Fruit fly (Drosophila melanogaster) whole organism, embryonic: ENCODE results near the gene CG43318.
A peak's percentile ranks its signal among the peaks of the same experiment; 100 is the strongest.

Experiments used
- Antp ChIP-seq: fragments of 200-800 bp; sonication (Bioruptor generic); optimal IDR thresholded peaks from 3 replicates; lab custom pipeline; 2016; ENCODE audit warnings: missing biosample characterization, missing genetic modification characterization
- Bgb ChIP-seq: fragments of 200-800 bp; sonication (Bioruptor generic); IDR thresholded peaks from 2 replicates; pipeline ENCODE4 v1.3.6; 2022; ENCODE audit warnings: missing biosample characterization, missing genetic modification characterization; ENCODE audit not compliant: partially characterized antibody
- CG10147 ChIP-seq: fragments of 200-800 bp; sonication (Bioruptor generic); optimal IDR thresholded peaks from 2 replicates; lab custom pipeline; 2019; ENCODE audit warnings: missing biosample characterization, mild to moderate bottlenecking, missing genetic modification characterization, moderate library complexity
- CG10267 ChIP-seq: fragments of 200-800 bp; sonication (Bioruptor generic); optimal IDR thresholded peaks from 2 replicates; lab custom pipeline; 2018; ENCODE audit warnings: missing biosample characterization, mild to moderate bottlenecking, missing genetic modification characterization, moderate library complexity
- CG10366 ChIP-seq: fragments of 200-800 bp; sonication (Bioruptor generic); IDR thresholded peaks from 2 replicates; pipeline ENCODE4 v1.3.6; 2022; ENCODE audit warnings: missing biosample characterization, missing genetic modification characterization
- CG11085 ChIP-seq: fragments of 200-800 bp; sonication (Bioruptor generic); IDR thresholded peaks from 2 replicates; pipeline ENCODE4 v1.3.6; 2022; ENCODE audit warnings: missing biosample characterization, missing genetic modification characterization
- CG11456 ChIP-seq: fragments of 200-800 bp; sonication (Bioruptor generic); IDR thresholded peaks from 3 replicates; pipeline ENCODE4 v1.3.6; 2022; ENCODE audit warnings: missing biosample characterization, missing genetic modification characterization
- CG11723 ChIP-seq: fragments of 200-800 bp; sonication (Bioruptor generic); optimal IDR thresholded peaks from 2 replicates; lab custom pipeline; 2017; ENCODE audit warnings: missing biosample characterization, mild to moderate bottlenecking, missing genetic modification characterization
- CG14710 ChIP-seq: fragments of 200-800 bp; sonication (Bioruptor generic); optimal IDR thresholded peaks from 3 replicates; lab custom pipeline; 2019; ENCODE audit warnings: missing biosample characterization, mild to moderate bottlenecking, missing genetic modification characterization, moderate library complexity
- CG15601 ChIP-seq: fragments of 200-800 bp; sonication (Bioruptor generic); optimal IDR thresholded peaks from 3 replicates; lab custom pipeline; 2019; ENCODE audit warnings: missing biosample characterization, mild to moderate bottlenecking, missing genetic modification characterization, moderate library complexity
- CG16863 ChIP-seq: fragments of 200-800 bp; sonication (Bioruptor generic); optimal IDR thresholded peaks from 3 replicates; lab custom pipeline; 2016; ENCODE audit warnings: missing biosample characterization, missing genetic modification characterization
- CG18599 ChIP-seq: fragments of 200-800 bp; sonication (Bioruptor generic); optimal IDR thresholded peaks from 3 replicates; lab custom pipeline; 2017; ENCODE audit warnings: missing biosample characterization, missing genetic modification characterization, mild to moderate bottlenecking, moderate library complexity, missing genetic modification reagents
- CG2116 ChIP-seq: fragments of 200-800 bp; sonication (Bioruptor generic); optimal IDR thresholded peaks from 3 replicates; lab custom pipeline; 2018; ENCODE audit warnings: missing biosample characterization, mild to moderate bottlenecking, missing genetic modification characterization
- CG2875 ChIP-seq: fragments of 200-800 bp; sonication (Bioruptor generic); optimal IDR thresholded peaks from 2 replicates; lab custom pipeline; 2017; ENCODE audit warnings: missing biosample characterization, mild to moderate bottlenecking, missing genetic modification characterization, missing genetic modification reagents
- CG30431 ChIP-seq: fragments of 200-800 bp; sonication (Bioruptor generic); optimal IDR thresholded peaks from 2 replicates; lab custom pipeline; 2017; ENCODE audit warnings: missing biosample characterization, missing genetic modification characterization
- CG31224 ChIP-seq: fragments of 200-800 bp; sonication (Bioruptor generic); IDR thresholded peaks from 2 replicates; pipeline ENCODE4 v1.3.6; 2022; ENCODE audit warnings: missing biosample characterization, missing genetic modification characterization
- CG31441 ChIP-seq: fragments of 200-800 bp; sonication (Bioruptor generic); IDR thresholded peaks from 2 replicates; pipeline ENCODE4 v1.3.6; 2022; ENCODE audit warnings: missing biosample characterization, missing genetic modification characterization
- CG34376 ChIP-seq: fragments of 200-800 bp; sonication (Bioruptor generic); optimal IDR thresholded peaks from 2 replicates; lab custom pipeline; 2018; ENCODE audit warnings: missing biosample characterization, mild to moderate bottlenecking, missing genetic modification characterization
- CG4360 ChIP-seq: fragments of 200-800 bp; sonication (Bioruptor generic); IDR thresholded peaks from 2 replicates; pipeline ENCODE4 v1.3.6; 2022; ENCODE audit warnings: missing biosample characterization, missing genetic modification characterization
- CG5180 ChIP-seq: fragments of 200-800 bp; sonication (Bioruptor generic); optimal IDR thresholded peaks from 3 replicates; lab custom pipeline; 2017; ENCODE audit warnings: missing biosample characterization, missing genetic modification characterization, mild to moderate bottlenecking, moderate library complexity, missing genetic modification reagents
- CG6175 ChIP-seq: fragments of 200-800 bp; sonication (Bioruptor generic); IDR thresholded peaks from 3 replicates; pipeline ENCODE4 v1.3.6; 2022; ENCODE audit warnings: missing biosample characterization, missing genetic modification characterization
- CG6813 ChIP-seq: fragments of 200-800 bp; sonication (Bioruptor generic); optimal IDR thresholded peaks from 2 replicates; lab custom pipeline; 2017; ENCODE audit warnings: missing biosample characterization, missing genetic modification characterization, mild to moderate bottlenecking, moderate library complexity, missing genetic modification reagents
- CG8478 ChIP-seq: fragments of >200 bp; optimal IDR thresholded peaks from 2 replicates; lab custom pipeline; 2018
- CG9932 ChIP-seq: fragments of 200-800 bp; sonication (Bioruptor generic); IDR thresholded peaks from 2 replicates; pipeline ENCODE4 v1.3.6; 2022; ENCODE audit warnings: missing biosample characterization, missing genetic modification characterization
- Camta ChIP-seq: fragments of 200-800 bp; sonication (Bioruptor generic); optimal IDR thresholded peaks from 2 replicates; lab custom pipeline; 2016; ENCODE audit warnings: missing biosample characterization, missing genetic modification characterization
- D19A ChIP-seq: fragments of 200-800 bp; optimal IDR thresholded peaks from 3 replicates; lab custom pipeline; 2019; ENCODE audit warnings: missing biosample characterization, mild to moderate bottlenecking, missing genetic modification characterization, moderate library complexity
- Deaf1 ChIP-seq: fragments of 200-800 bp; optimal IDR thresholded peaks from 3 replicates; lab custom pipeline; 2019; ENCODE audit warnings: missing biosample characterization, mild to moderate bottlenecking, missing genetic modification characterization, moderate library complexity
- Fer3 ChIP-seq: fragments of 200-800 bp; sonication (Bioruptor generic); optimal IDR thresholded peaks from 2 replicates; lab custom pipeline; 2018; ENCODE audit warnings: missing biosample characterization, mild to moderate bottlenecking, missing genetic modification characterization, moderate library complexity
- Hmr ChIP-seq: fragments of 200-800 bp; sonication (Bioruptor generic); optimal IDR thresholded peaks from 3 replicates; lab custom pipeline; 2017; ENCODE audit warnings: mild to moderate bottlenecking, missing biosample characterization, missing genetic modification reagents, missing genetic modification characterization
- NK7.1 ChIP-seq: fragments of 200-800 bp; sonication (Bioruptor generic); optimal IDR thresholded peaks from 3 replicates; lab custom pipeline; 2016; ENCODE audit warnings: missing biosample characterization, missing genetic modification characterization
- NfI ChIP-seq: fragments of 200-800 bp; sonication (Bioruptor generic); optimal IDR thresholded peaks from 3 replicates; lab custom pipeline; 2018; ENCODE audit warnings: missing biosample characterization, mild to moderate bottlenecking, missing genetic modification characterization, moderate library complexity
- PHDP ChIP-seq: fragments of 200-800 bp; sonication (Bioruptor generic); optimal IDR thresholded peaks from 3 replicates; lab custom pipeline; 2018; ENCODE audit warnings: missing biosample characterization, mild to moderate bottlenecking, missing genetic modification characterization, moderate library complexity
- Ptx1 ChIP-seq: fragments of 200-800 bp; sonication (Bioruptor generic); IDR thresholded peaks from 2 replicates; pipeline ENCODE4 v1.3.6; 2022; ENCODE audit warnings: missing biosample characterization, missing genetic modification characterization
- YL-1 ChIP-seq: fragments of 200-800 bp; sonication (Bioruptor generic); optimal IDR thresholded peaks from 3 replicates; lab custom pipeline; 2017; ENCODE audit warnings: missing biosample characterization, mild to moderate bottlenecking, missing genetic modification characterization
- bigmax ChIP-seq: fragments of 200-800 bp; sonication (Bioruptor generic); optimal IDR thresholded peaks from 2 replicates; lab custom pipeline; 2018; ENCODE audit warnings: missing biosample characterization, mild to moderate bottlenecking, missing genetic modification characterization
- bowl ChIP-seq: fragments of 200-800 bp; sonication (Bioruptor generic); IDR thresholded peaks from 2 replicates; pipeline ENCODE4 v1.3.6; 2022; ENCODE audit warnings: missing biosample characterization, missing genetic modification characterization
- cato ChIP-seq: fragments of 200-800 bp; sonication (Bioruptor generic); optimal IDR thresholded peaks from 2 replicates; lab custom pipeline; 2016; ENCODE audit warnings: missing biosample characterization, missing genetic modification characterization, borderline replicate concordance
- corto ChIP-seq: fragments of 200-800 bp; sonication (Bioruptor generic); optimal IDR thresholded peaks from 2 replicates; lab custom pipeline; 2016; ENCODE audit warnings: missing biosample characterization, mild to moderate bottlenecking, missing genetic modification characterization, moderate library complexity
- dmrt99B ChIP-seq: fragments of 200-800 bp; sonication (Bioruptor generic); optimal IDR thresholded peaks from 2 replicates; lab custom pipeline; 2018; ENCODE audit warnings: missing biosample characterization, mild to moderate bottlenecking, missing genetic modification characterization, moderate library complexity
- gfzf ChIP-seq: fragments of 200-800 bp; sonication (Bioruptor generic); optimal IDR thresholded peaks from 2 replicates; lab custom pipeline; 2016; ENCODE audit warnings: missing biosample characterization, mild to moderate bottlenecking, missing genetic modification characterization, moderate library complexity
- gro ChIP-seq: fragments of 200-800 bp; sonication (Bioruptor generic); optimal IDR thresholded peaks from 2 replicates; lab custom pipeline; 2016; ENCODE audit warnings: missing biosample characterization, missing genetic modification characterization
- insv ChIP-seq, 2 experiments: fragments of 200-800 bp; sonication (Bioruptor generic); optimal IDR thresholded peaks; 3 replicates each; lab custom pipeline; 2016 to 2018; ENCODE audit warnings: missing biosample characterization in 2 of 2, missing genetic modification characterization in 2 of 2
- jumu ChIP-seq: fragments of 200-800 bp; sonication (Bioruptor generic); optimal IDR thresholded peaks from 3 replicates; lab custom pipeline; 2016; ENCODE audit warnings: missing biosample characterization, missing genetic modification characterization
- kni ChIP-seq: fragments of 200-800 bp; sonication (Bioruptor generic); optimal IDR thresholded peaks from 3 replicates; lab custom pipeline; 2017; ENCODE audit warnings: mild to moderate bottlenecking, missing biosample characterization, missing genetic modification reagents, missing genetic modification characterization
- p53 ChIP-seq: fragments of 200-800 bp; sonication (Bioruptor generic); optimal IDR thresholded peaks from 2 replicates; lab custom pipeline; 2016; ENCODE audit warnings: missing biosample characterization, missing genetic modification characterization
- pfk ChIP-seq: fragments of 200-800 bp; sonication (Bioruptor generic); optimal IDR thresholded peaks from 2 replicates; lab custom pipeline; 2018; ENCODE audit warnings: missing biosample characterization, mild to moderate bottlenecking, missing genetic modification characterization, moderate library complexity
- ranshi ChIP-seq: fragments of 200-800 bp; sonication (Bioruptor generic); IDR thresholded peaks from 2 replicates; pipeline ENCODE4 v1.3.6; 2022; ENCODE audit warnings: missing biosample characterization, missing genetic modification characterization
- salm ChIP-seq: fragments of 200-800 bp; sonication (Bioruptor generic); optimal IDR thresholded peaks from 2 replicates; lab custom pipeline; 2018; ENCODE audit warnings: missing biosample characterization, mild to moderate bottlenecking, missing genetic modification characterization
- sisA ChIP-seq: fragments of 200-800 bp; sonication (Bioruptor generic); IDR thresholded peaks from 2 replicates; pipeline ENCODE4 v1.3.6; 2022; ENCODE audit warnings: missing biosample characterization, missing genetic modification characterization
- tap ChIP-seq: fragments of 200-800 bp; optimal IDR thresholded peaks from 3 replicates; lab custom pipeline; 2019; ENCODE audit warnings: missing biosample characterization, mild to moderate bottlenecking, missing genetic modification characterization, moderate library complexity
- wor ChIP-seq: fragments of 200-800 bp; sonication (Bioruptor generic); IDR thresholded peaks from 2 replicates; pipeline ENCODE4 v1.3.6; 2022; ENCODE audit warnings: missing biosample characterization, missing genetic modification characterization
- yki ChIP-seq: fragments of >200 bp; optimal IDR thresholded peaks from 3 replicates; lab custom pipeline; 2018

Gene CG43318

DNA sequence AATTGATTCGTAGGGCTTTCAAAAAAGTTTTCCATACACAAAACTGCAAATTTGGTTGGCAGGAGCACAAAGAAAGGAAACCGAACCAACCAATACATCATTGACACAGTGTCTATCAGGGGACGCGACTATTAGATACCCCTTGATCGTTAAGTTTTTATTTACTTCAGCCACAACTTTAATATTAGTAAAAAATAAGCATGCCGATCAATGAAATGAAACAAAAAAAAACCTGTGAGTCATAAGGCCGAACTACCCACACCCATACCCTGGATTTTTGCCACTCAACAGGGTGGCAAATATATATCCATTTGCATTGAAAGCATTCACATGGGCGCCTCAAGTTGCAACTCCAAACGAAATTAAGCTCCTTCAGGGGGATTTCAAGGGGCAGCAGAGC, 17.0 kb downstream of the CG43318 start (continued):
- TF ChIP-seq CG6175 (GFP tag; lab: Robert Waterston, UW) (no peak), CG18599 (GFP tag; lab: Kevin White, UChicago) (no peak), CG5180 (GFP tag; lab: Kevin White, UChicago) (no peak), tap (tag; lab: Kevin White, UChicago) (no peak), bigmax (GFP tag; lab: Kevin White, UChicago) (no peak), NK7.1 (GFP tag; lab: Kevin White, UChicago) (no peak), bowl (GFP tag; lab: Robert Waterston, UW) (no peak), gro (no peak), CG34376 (GFP tag; lab: Kevin White, UChicago) (no peak), Deaf1 (no peak), NfI (GFP tag; lab: Kevin White, UChicago) (no peak), CG10366 (GFP tag; lab: Robert Waterston, UW) (peak; percentile 31; the same call in 1 of the 2 replicates), CG9932 (GFP tag; lab: Robert Waterston, UW) (no peak), corto (no peak), Antp (GFP tag; lab: Kevin White, UChicago) (no peak), CG8478 (lab: Kevin White, UChicago) (no peak), CG15601 (tag; lab: Kevin White, UChicago) (no peak), CG16863 (GFP tag; lab: Kevin White, UChicago) (peak; percentile 6), pfk (GFP tag; lab: Kevin White, UChicago) (no peak), sisA (GFP tag; lab: Robert Waterston, UW) (peak; percentile 60), insv (GFP tag; optimal IDR thresholded peaks at IDR 0.05; lab: Kevin White, UChicago) (no peak), CG4360 (no peak), YL-1 (GFP tag; lab: Kevin White, UChicago) (no peak), cato (GFP tag; lab: Kevin White, UChicago) (no peak), CG31441 (GFP tag; lab: Robert Waterston, UW) (no peak), CG11723 (GFP tag; lab: Kevin White, UChicago) (no peak), CG30431 (GFP tag; lab: Kevin White, UChicago) (no peak), Ptx1 (GFP tag; lab: Robert Waterston, UW) (0 out of 2 replicates have a peak, but pooled peaks have one; percentile 22), p53 (GFP tag; lab: Kevin White, UChicago) (no peak), CG14710 (no peak), Fer3 (tag; lab: Kevin White, UChicago) (no peak), D19A (no peak), Bgb (no peak), CG10147 (GFP tag; lab: Kevin White, UChicago) (no peak), CG10267 (tag; lab: Kevin White, UChicago) (no peak), CG31224 (no peak), CG2116 (GFP tag; lab: Kevin White, UChicago) (no peak), CG11085 (no peak), Camta (GFP tag; lab: Kevin White, UChicago) (no peak), salm (tag; lab: Kevin White, UChicago) (no peak), yki (no peak), dmrt99B (tag; lab: Kevin White, UChicago) (no peak), ranshi (GFP tag; lab: Robert Waterston, UW) (no peak), gfzf (GFP tag; lab: Kevin White, UChicago) (no peak), Hmr (GFP tag; lab: Kevin White, UChicago) (no peak), CG2875 (no peak), kni (no peak), CG11456 (GFP tag; lab: Robert Waterston, UW) (peak; percentile 57; the same call in 1 of the 3 replicates), PHDP (tag; lab: Kevin White, UChicago) (no peak), wor (no peak), jumu (no peak), CG6813 (GFP tag; lab: Kevin White, UChicago) (no peak)
